Fruit fly (Drosophila melanogaster): ENCODE results near the gene Lgr3.
A peak's percentile ranks its signal among the peaks of the same experiment; 100 is the strongest.

Gene Lgr3

dm6 chr3R:25665509-25665908 is at the start of gene Lgr3:
Gene Lgr3 (plus strand): TSS chr3R:25665809.
- no peak for TF ChIP-seq CG10348 (GFP tag; IDR thresholded peaks at IDR 0.05)

DNA sequence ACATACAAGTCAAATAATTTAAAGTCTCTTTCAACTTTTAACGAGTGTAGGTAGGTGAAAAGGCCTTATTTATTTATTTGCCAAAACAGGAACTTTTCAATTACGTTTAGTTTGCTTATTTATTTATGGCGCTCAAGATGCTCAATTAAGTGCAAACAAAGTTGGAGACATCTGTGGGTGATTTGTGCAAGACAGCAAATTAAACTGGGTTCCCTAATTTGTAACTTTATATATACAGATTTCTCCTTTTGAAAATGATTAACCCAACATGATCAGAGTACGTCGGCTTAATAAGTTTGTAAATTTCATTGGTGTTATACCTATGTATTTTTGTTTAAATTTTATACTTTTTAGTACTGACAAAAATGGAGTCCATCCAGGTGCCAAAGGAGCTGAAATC is 47.5 kb upstream of the Lgr3 start, which contains the start of gene CG5071:
Gene CG5071, plus strand, starts transcription at position 301 of the 400 bp plus-strand sequence.
- no peak for TF ChIP-seq fd96Ca (GFP tag; IDR thresholded peaks at IDR 0.05)

DNA sequence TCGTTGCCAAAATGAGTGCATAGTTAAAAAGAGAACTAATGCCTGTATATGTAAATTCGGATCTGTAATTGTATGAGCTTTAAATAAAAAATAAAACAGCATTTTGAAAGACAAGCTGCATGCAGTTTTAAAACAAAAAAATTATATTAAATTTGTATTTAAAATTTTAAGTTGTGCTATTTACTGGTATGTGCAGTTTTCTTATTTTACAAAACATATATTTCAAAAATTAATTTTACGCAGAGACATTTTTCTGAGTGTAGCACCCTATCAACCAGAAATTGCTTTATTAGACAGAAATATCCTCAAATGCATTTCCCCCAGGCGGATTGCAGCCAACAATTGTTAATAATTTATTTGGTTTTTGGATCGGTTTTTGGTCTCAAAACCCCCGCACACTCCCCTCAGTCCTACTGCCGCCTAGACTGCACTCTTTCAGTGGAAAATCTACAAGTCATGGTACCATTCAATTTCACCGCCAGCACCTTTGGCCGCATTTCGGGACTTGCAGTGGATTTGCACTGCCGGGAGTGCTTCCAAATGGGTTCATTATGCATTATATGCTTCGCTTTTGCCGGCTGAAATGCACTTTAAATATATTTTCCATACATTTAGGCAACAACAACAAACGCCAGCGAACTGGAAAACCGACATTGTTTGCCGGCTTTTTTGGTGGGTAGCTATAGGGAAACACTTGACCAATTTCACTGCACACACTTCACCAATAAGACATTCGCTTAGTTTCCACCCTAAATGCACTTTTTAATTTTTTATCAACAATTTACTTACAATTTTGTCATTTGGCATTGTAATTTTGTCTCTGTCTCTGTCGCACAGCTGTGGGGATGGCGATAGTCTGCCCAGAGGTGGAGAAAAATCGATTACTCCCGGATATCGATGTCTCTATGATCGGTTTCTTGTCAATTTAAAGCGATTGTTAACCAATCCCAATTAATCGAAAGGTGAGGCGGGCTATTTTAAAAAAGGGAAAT is 41.5 kb upstream of the Lgr3 start, which contains the start of gene Npl4:
Gene Npl4, minus strand, starts transcription at position 863 of the 992 bp plus-strand sequence.
- TF ChIP-seq CG32121 (GFP tag; IDR thresholded peaks at IDR 0.05) (no peak), CG8159 (tag; optimal IDR thresholded peaks at IDR 0.05) (peak; percentile 34), EcR (GFP tag; optimal IDR thresholded peaks at IDR 0.05) (no peak), Ets98B (GFP tag; IDR thresholded peaks at IDR 0.05) (peak; percentile 42), Pif1A (GFP tag; optimal IDR thresholded peaks at IDR 0.05) (no peak), fd96Ca (GFP tag; IDR thresholded peaks at IDR 0.05) (0 out of 3 replicates have a peak, but pooled peaks have one; percentile 22), CG10348 (GFP tag; IDR thresholded peaks at IDR 0.05) (no peak), CG9948 (tag; optimal IDR thresholded peaks at IDR 0.05) (no peak), CG14655 (GFP tag; optimal IDR thresholded peaks at IDR 0.05) (no peak), Snoo (tag; optimal IDR thresholded peaks at IDR 0.05) (no peak), CG34367 (tag; optimal IDR thresholded peaks at IDR 0.05) (no peak), rn (GFP tag; IDR thresholded peaks at IDR 0.05) (0 out of 2 replicates have a peak, but pooled peaks have one; percentile 7), CG13204 (GFP tag; optimal IDR thresholded peaks at IDR 0.05) (no peak), gl (tag; optimal IDR thresholded peaks at IDR 0.05) (no peak), CG8301 (tag; optimal IDR thresholded peaks at IDR 0.05) (no peak), CG4496 (GFP tag; IDR thresholded peaks at IDR 0.05) (peak; percentile 63; the same call in 2 of the 3 replicates), CG12605 (GFP tag; IDR thresholded peaks at IDR 0.05) (peak; percentile 28; the same call in 1 of the 2 replicates), CG17806 (tag; optimal IDR thresholded peaks at IDR 0.05) (peak; percentile 51), CG15710 (tag; optimal IDR thresholded peaks at IDR 0.05) (no peak), D1 (tag; optimal IDR thresholded peaks at IDR 0.05) (peak; percentile 29), Pif1B (GFP tag; optimal IDR thresholded peaks at IDR 0.05) (peak; percentile 16)

- no peak for TF ChIP-seq Pif1B (GFP tag; optimal IDR thresholded peaks at IDR 0.05)
- no peak for TF ChIP-seq gl (tag; optimal IDR thresholded peaks at IDR 0.05)
- peak; percentile 59 for TF ChIP-seq EcR (GFP tag; optimal IDR thresholded peaks at IDR 0.05)
- no peak for TF ChIP-seq Pif1A (GFP tag; optimal IDR thresholded peaks at IDR 0.05)
These were observed 39.5 kb upstream of the Lgr3 start for dm6 chr3R:25625940-25626624.

DNA sequence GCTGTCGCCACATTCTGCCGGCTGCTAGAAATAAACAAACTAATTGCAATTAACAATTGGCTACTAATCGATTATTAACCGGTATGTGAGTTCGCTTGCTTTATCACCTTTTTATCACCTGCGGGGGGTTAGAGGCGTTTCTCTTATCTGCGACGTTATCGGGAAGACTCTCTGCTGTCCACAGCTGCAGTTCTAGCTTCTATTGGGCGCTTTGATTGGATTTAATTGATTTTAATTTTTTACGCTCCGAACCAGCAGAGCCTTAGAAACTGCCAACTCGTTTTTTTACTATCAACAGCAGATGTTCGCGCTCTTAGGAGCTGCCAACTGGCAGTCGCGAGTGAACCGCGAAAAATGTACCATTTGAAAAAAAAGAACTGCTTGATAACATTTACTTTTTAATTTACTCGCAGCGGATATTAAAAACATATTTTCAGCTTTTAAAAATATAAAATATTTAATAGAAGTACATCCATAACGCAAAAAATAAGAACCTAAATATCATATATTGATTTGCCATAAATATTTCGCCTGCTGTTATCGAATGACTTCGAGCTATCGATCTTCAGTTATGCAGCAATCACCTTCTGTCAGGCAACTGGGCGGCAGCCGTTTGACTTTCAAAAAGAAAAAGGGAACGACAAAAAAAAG is 38.9 kb upstream of the Lgr3 start, which contains the start of gene Ssadh:
Gene Ssadh, minus strand, starts transcription at position 300 of the 651 bp plus-strand sequence.
- TF ChIP-seq CG4496 (GFP tag; IDR thresholded peaks at IDR 0.05) (0 out of 3 replicates have a peak, but pooled peaks have one; percentile 15), CG8301 (tag; optimal IDR thresholded peaks at IDR 0.05) (no peak)

- no peak for TF ChIP-seq Pif1B (GFP tag; optimal IDR thresholded peaks at IDR 0.05)
- TF ChIP-seq CG8301 (tag; optimal IDR thresholded peaks at IDR 0.05) = no peak
- no peak for TF ChIP-seq CG10348 (GFP tag; IDR thresholded peaks at IDR 0.05)
- TF ChIP-seq CG12605 (GFP tag; IDR thresholded peaks at IDR 0.05) = no peak
- no peak for TF ChIP-seq Pif1A (GFP tag; optimal IDR thresholded peaks at IDR 0.05)
- TF ChIP-seq CG14655 (GFP tag; optimal IDR thresholded peaks at IDR 0.05) = no peak
- TF ChIP-seq fd96Ca (GFP tag; IDR thresholded peaks at IDR 0.05) = no peak
- no peak for TF ChIP-seq rn (GFP tag; IDR thresholded peaks at IDR 0.05)
- no peak for TF ChIP-seq CG15710 (tag; optimal IDR thresholded peaks at IDR 0.05)
- no peak for TF ChIP-seq CG34367 (tag; optimal IDR thresholded peaks at IDR 0.05)
- TF ChIP-seq EcR (GFP tag; optimal IDR thresholded peaks at IDR 0.05) = no peak
These were observed 37.0 kb upstream of the Lgr3 start for dm6 chr3R:25628657-25629056.
